Worm (Caenorhabditis elegans) whole organism, mixed stage, embryonic: ENCODE measurements around the gene F31E3.6.

ENCODE experiments used
- blmp-1 ChIP-seq: fragments of 150-350 bp; optimal IDR thresholded peaks from 2 replicates; lab custom pipeline; 2014; ENCODE audit warnings: missing biosample characterization, missing genetic modification characterization
- ceh-39 ChIP-seq: fragments of 150-350 bp; optimal IDR thresholded peaks from 2 replicates; lab custom pipeline; 2014; ENCODE audit warnings: missing biosample characterization, missing genetic modification characterization
- ceh-43 ChIP-seq: fragments of 200-800 bp; sonication (Bioruptor generic); optimal IDR thresholded peaks from 2 replicates; lab custom pipeline; 2018; ENCODE audit warnings: mild to moderate bottlenecking, missing genetic modification characterization, moderate library complexity, missing compliant biosample characterization
- ceh-83 ChIP-seq: fragments of 200-800 bp; sonication (Bioruptor generic); optimal IDR thresholded peaks from 2 replicates; lab custom pipeline; 2018; ENCODE audit warnings: mild to moderate bottlenecking, missing genetic modification characterization, missing compliant biosample characterization
- ces-1 ChIP-seq: fragments of 150-350 bp; optimal IDR thresholded peaks from 2 replicates; lab custom pipeline; 2014; ENCODE audit warnings: missing biosample characterization, missing genetic modification reagents, missing genetic modification characterization
- cnd-1 ChIP-seq: fragments of 200-800 bp; sonication (Bioruptor generic); optimal IDR thresholded peaks from 2 replicates; lab custom pipeline; 2018; ENCODE audit warnings: mild to moderate bottlenecking, missing genetic modification characterization, missing compliant biosample characterization
- drap-1 ChIP-seq: fragments of 200-800 bp; sonication (Bioruptor generic); optimal IDR thresholded peaks from 3 replicates; lab custom pipeline; 2018; ENCODE audit warnings: mild to moderate bottlenecking, missing genetic modification characterization, missing compliant biosample characterization
- elt-1 ChIP-seq: sonication (generic microtip); optimal IDR thresholded peaks from 2 replicates; lab custom pipeline; 2017; ENCODE audit warnings: missing genetic modification characterization, mild to moderate bottlenecking, missing compliant biosample characterization, antibody characterized with exemption, moderate library complexity, borderline replicate concordance; ENCODE audit not compliant: insufficient read depth
- elt-3 ChIP-seq: fragments of 150-350 bp; optimal IDR thresholded peaks from 2 replicates; lab custom pipeline; 2014; ENCODE audit warnings: missing biosample characterization, missing genetic modification characterization
- hlh-1 ChIP-seq: fragments of 150-350 bp; optimal IDR thresholded peaks from 2 replicates; lab custom pipeline; 2014; ENCODE audit warnings: missing biosample characterization, missing genetic modification reagents, missing genetic modification characterization
- lin-13 ChIP-seq: fragments of 150-350 bp; optimal IDR thresholded peaks from 2 replicates; lab custom pipeline; 2014; ENCODE audit warnings: missing biosample characterization, missing genetic modification characterization
- lin-32 ChIP-seq: fragments of 200-800 bp; sonication (Bioruptor generic); optimal IDR thresholded peaks from 2 replicates; lab custom pipeline; 2018; ENCODE audit warnings: mild to moderate bottlenecking, missing genetic modification characterization, missing compliant biosample characterization
- lsy-2 ChIP-seq: fragments of 150-350 bp; optimal IDR thresholded peaks from 2 replicates; lab custom pipeline; 2014; ENCODE audit warnings: missing biosample characterization, missing genetic modification characterization
- mab-5 ChIP-seq: fragments of 150-350 bp; optimal IDR thresholded peaks from 2 replicates; lab custom pipeline; 2014; ENCODE audit warnings: missing biosample characterization, missing genetic modification characterization
- mep-1 ChIP-seq: fragments of 150-350 bp; optimal IDR thresholded peaks from 2 replicates; lab custom pipeline; 2017; ENCODE audit warnings: missing biosample characterization, missing genetic modification reagents, missing genetic modification characterization, inconsistent platforms
- mls-2 ChIP-seq: sonication (generic microtip); optimal IDR thresholded peaks from 2 replicates; lab custom pipeline; 2016; ENCODE audit warnings: mild to moderate bottlenecking, missing genetic modification characterization, moderate library complexity, missing compliant biosample characterization
- nhr-12 ChIP-seq: fragments of 150-350 bp; optimal IDR thresholded peaks from 2 replicates; lab custom pipeline; 2014; ENCODE audit warnings: missing biosample characterization, missing genetic modification characterization
- nhr-2 ChIP-seq: fragments of 150-350 bp; optimal IDR thresholded peaks from 2 replicates; lab custom pipeline; 2014; ENCODE audit warnings: missing biosample characterization, missing genetic modification characterization
- nhr-237 ChIP-seq: fragments of 150-350 bp; optimal IDR thresholded peaks from 2 replicates; lab custom pipeline; 2014; ENCODE audit warnings: missing biosample characterization, missing genetic modification characterization
- nhr-28 ChIP-seq: fragments of 150-350 bp; optimal IDR thresholded peaks from 2 replicates; lab custom pipeline; 2014; ENCODE audit warnings: missing biosample characterization, missing genetic modification characterization
- nhr-76 ChIP-seq: sonication (generic microtip); optimal IDR thresholded peaks from 2 replicates; lab custom pipeline; 2017; ENCODE audit warnings: missing biosample characterization, missing genetic modification characterization
- pha-4 ChIP-seq: fragments of 150-350 bp; optimal IDR thresholded peaks from 2 replicates; lab custom pipeline; 2018; ENCODE audit warnings: missing biosample characterization, missing genetic modification reagents, missing genetic modification characterization
- sem-2 ChIP-seq: fragments of 200-800 bp; sonication (Bioruptor generic); optimal IDR thresholded peaks from 2 replicates; lab custom pipeline; 2018; ENCODE audit warnings: mild to moderate bottlenecking, missing genetic modification characterization, missing compliant biosample characterization
- snpc-4 ChIP-seq: fragments of 150-350 bp; optimal IDR thresholded peaks from 2 replicates; lab custom pipeline; 2014; ENCODE audit warnings: missing biosample characterization, missing genetic modification characterization
- sptf-1 ChIP-seq: sonication (generic microtip); optimal IDR thresholded peaks from 2 replicates; lab custom pipeline; 2017; ENCODE audit warnings: mild to moderate bottlenecking, missing genetic modification characterization, moderate library complexity, missing compliant biosample characterization
- tbx-8 ChIP-seq: fragments of 200-800 bp; sonication (Bioruptor generic); optimal IDR thresholded peaks from 2 replicates; lab custom pipeline; 2018; ENCODE audit warnings: mild to moderate bottlenecking, missing genetic modification characterization, moderate library complexity, missing compliant biosample characterization
- unc-120 ChIP-seq: sonication (generic microtip); optimal IDR thresholded peaks from 2 replicates; lab custom pipeline; 2017; ENCODE audit warnings: missing genetic modification characterization, missing compliant biosample characterization; ENCODE audit not compliant: poor library complexity, severe bottlenecking
- unc-39 ChIP-seq: fragments of 150-350 bp; optimal IDR thresholded peaks from 2 replicates; lab custom pipeline; 2014; ENCODE audit warnings: missing biosample characterization, missing genetic modification characterization
- unc-62 ChIP-seq: fragments of 150-350 bp; optimal IDR thresholded peaks from 2 replicates; lab custom pipeline; 2014; ENCODE audit warnings: missing biosample characterization, missing genetic modification reagents, missing genetic modification characterization
- ztf-11 ChIP-seq: fragments of 150-350 bp; optimal IDR thresholded peaks from 2 replicates; lab custom pipeline; 2014; ENCODE audit warnings: missing biosample characterization, missing genetic modification characterization

F31E3.6 gene

DNA sequence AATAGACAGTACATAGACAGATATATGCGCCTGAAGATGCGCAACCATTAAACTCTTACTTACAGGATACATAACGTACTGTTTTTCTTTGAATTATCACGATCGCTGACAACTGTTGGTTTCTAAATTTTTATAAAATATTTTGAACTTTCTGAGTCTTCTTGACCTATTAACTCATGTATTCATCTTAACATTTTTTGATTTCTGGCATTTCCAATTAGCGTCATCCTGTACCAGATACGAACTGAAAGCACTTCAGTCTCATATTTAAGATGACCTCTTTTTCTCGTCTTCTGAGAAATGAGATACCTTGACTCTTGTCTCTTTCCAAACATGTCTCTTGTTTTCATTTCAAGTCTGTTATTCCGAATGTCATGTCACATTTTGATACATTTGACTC is 31.9 kb downstream of the F31E3.6 start:
- no peak for TF ChIP-seq elt-3
- TF ChIP-seq pha-4: no peak
- no peak for TF ChIP-seq sem-2 (GFP tag; lab: Kevin White, UChicago)
- TF ChIP-seq ceh-43 (GFP tag; lab: Kevin White, UChicago): no peak
- no peak for TF ChIP-seq mab-5

DNA sequence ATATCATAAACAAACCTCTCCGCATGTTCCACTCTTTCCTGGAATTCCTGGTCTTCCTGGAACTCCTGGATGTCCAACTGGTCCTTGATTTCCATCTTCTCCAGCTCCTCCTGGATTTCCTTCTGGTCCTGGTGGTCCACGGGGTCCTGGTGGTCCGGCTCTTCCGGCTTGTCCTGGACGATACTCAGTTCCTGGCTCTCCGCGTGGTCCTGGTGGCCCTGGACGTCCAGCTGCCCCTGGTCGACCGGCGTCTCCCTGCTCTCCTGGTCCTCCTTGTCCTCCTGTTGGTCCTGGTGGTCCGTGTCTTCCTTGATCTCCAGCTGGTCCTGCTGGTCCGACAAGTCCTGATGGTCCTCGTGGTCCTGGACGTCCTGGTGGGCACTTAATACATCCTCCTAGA is 37.8 kb downstream of the F31E3.6 start:
- no peak for TF ChIP-seq unc-62
- no peak for TF ChIP-seq ceh-83 (GFP tag; lab: Kevin White, UChicago)
- TF ChIP-seq nhr-28 (tag; lab: Kevin White, UChicago): no peak
- TF ChIP-seq mls-2 (tag; lab: Kevin White, UChicago): no peak
- TF ChIP-seq, all 35 proteins: peak for 0

DNA sequence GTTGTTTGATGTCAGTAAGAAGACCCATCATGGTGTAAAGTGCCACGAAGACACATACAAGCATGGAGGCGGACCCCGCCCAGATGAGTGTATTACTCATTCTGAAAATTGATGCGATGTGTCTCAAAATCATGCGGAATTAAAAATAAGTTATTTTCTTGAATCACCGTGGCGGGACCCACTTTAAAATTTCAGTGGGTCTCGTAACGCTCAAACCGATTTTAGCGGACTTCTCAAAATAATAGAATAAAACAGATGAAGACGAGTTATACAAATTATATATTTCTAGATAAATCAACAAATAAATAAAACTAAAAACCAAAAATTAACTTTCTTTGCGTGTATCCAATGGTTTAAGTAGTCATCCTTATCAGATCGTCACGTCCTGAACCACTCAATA is 38.6 kb downstream of the F31E3.6 start, which contains the start of gene col-8:
Gene col-8 (minus strand): TSS at position 101 of the 400 bp plus-strand sequence.
- no peak for TF ChIP-seq mls-2 (tag; lab: Kevin White, UChicago)
- TF ChIP-seq ceh-83 (GFP tag; lab: Kevin White, UChicago): no peak
- no peak for TF ChIP-seq blmp-1 (tag; lab: Kevin White, UChicago)
- no peak for TF ChIP-seq sem-2 (GFP tag; lab: Kevin White, UChicago)
- no peak for TF ChIP-seq ces-1 (GFP tag; lab: Kevin White, UChicago)
- no peak for TF ChIP-seq lin-32
- no peak for TF ChIP-seq nhr-2
- no peak for TF ChIP-seq ztf-11
- no peak for TF ChIP-seq nhr-12 (tag; lab: Kevin White, UChicago)
- TF ChIP-seq hlh-1: no peak
- no peak for TF ChIP-seq nhr-28 (tag; lab: Kevin White, UChicago)
- no peak for TF ChIP-seq drap-1 (GFP tag; lab: Kevin White, UChicago)
- TF ChIP-seq cnd-1 (tag; lab: Kevin White, UChicago): no peak
- TF ChIP-seq unc-120: no peak
- no peak for TF ChIP-seq unc-62
- no peak for TF ChIP-seq snpc-4 (tag; lab: Kevin White, UChicago)
- no peak for TF ChIP-seq sptf-1 (tag; lab: Kevin White, UChicago)
- no peak for TF ChIP-seq lsy-2 (tag; lab: Kevin White, UChicago)

DNA sequence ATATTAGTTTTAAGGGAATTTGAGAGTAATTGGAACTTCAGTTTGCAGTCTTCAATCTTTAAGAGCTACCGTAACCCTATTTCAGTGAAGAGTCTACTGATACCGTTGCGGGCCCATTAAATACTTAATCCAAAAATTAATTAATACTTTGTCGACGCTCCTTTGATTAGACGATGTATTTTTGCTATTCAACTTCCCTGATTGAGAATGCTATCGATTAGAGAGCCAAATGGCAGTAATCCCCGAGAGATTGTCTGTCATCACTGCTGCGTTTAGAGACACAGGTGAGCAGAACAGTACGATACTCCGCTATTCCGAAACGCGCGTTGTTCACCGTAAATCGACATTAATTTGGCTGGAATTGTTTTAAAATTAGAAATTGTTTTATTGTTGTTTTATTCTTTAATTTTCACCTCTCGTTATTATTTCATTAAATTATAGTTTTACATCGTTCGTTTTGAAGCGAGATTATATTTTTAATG is 39.3 kb downstream of the F31E3.6 start, which contains the start of gene rfl-1:
Gene rfl-1 (plus strand): TSS at position 51 of the 482 bp plus-strand sequence.
- TF ChIP-seq lsy-2 (tag; lab: Kevin White, UChicago) (peak; percentile 70), nhr-237 (no peak), lin-13 (tag; lab: Kevin White, UChicago) (no peak), ces-1 (GFP tag; lab: Kevin White, UChicago) (peak; percentile 81), hlh-1 (peak; percentile 24), snpc-4 (tag; lab: Kevin White, UChicago) (no peak), pha-4 (peak; percentile 11), nhr-76 (tag; lab: Kevin White, UChicago) (no peak), ceh-43 (GFP tag; lab: Kevin White, UChicago) (no peak), tbx-8 (no peak), ceh-39 (tag; lab: Kevin White, UChicago) (peak; percentile 26)

DNA sequence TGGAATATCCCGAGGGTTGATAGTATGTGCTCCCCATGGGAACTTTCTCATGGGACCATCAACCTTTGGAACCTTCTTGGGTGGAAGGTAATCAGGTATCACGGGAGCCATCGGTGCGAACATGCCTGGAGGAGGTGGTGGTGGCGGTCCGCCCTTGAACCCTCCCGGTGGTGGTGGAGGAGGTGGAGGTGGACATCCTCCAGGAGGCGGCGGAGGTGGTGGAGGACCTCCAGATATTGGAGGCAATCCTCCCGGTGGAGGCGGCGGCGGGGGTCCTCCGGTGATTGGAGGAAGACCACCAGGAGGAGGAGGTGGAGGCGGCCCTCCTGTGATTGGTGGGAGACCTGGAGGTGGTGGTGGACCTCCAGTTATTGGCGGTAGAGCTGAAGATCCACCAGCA is 44.0 kb downstream of the F31E3.6 start:
- TF ChIP-seq ceh-43 (GFP tag; lab: Kevin White, UChicago) (no peak), sem-2 (GFP tag; lab: Kevin White, UChicago) (no peak), unc-62 (no peak), pha-4 (no peak), ztf-11 (no peak), lin-13 (tag; lab: Kevin White, UChicago) (no peak), mep-1 (tag; lab: Kevin White, UChicago) (no peak), unc-39 (no peak), unc-120 (no peak), nhr-12 (tag; lab: Kevin White, UChicago) (no peak), nhr-237 (no peak), ceh-39 (tag; lab: Kevin White, UChicago) (no peak), blmp-1 (tag; lab: Kevin White, UChicago) (no peak), tbx-8 (no peak), snpc-4 (tag; lab: Kevin White, UChicago) (no peak), elt-1 (tag; lab: Kevin White, UChicago) (no peak), sptf-1 (tag; lab: Kevin White, UChicago) (no peak), ceh-83 (GFP tag; lab: Kevin White, UChicago) (no peak)
